Fruit fly (Drosophila melanogaster): ENCODE measurements around the gene Syt1.

DNA sequence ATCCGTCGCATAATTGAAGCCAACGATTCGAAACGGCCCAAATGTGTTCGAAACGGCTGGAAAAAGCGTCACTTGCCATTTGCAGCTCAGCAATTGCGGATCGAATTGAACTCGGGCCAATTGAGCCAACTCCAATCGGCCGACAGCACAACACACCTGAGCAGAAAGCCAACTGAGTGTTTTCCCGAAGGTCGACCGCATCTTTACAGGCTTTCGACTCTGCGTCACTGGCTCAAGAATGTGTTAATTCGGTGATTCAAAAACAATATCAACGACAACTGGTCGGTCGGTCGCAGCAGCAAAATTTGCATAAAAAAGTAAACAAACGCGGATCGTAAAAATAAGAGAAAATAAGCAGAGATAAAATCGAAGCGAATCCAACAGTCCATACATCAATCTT lies 40.5 kb upstream of the Syt1 start:
- TF ChIP-seq CTCF (optimal IDR thresholded peaks at IDR 0.05), result no peak
- TF ChIP-seq CG8478 (optimal IDR thresholded peaks at IDR 0.05), result no peak
